Fruit fly (Drosophila melanogaster): ENCODE measurements around the gene Flad2.

dm6 chr2L:13373435-13374242 lies 38.7 kb upstream of the Flad2 start, which contains the start of the genes Bdp1 and CG6565:
- TF ChIP-seq h (GFP tag; optimal IDR thresholded peaks at IDR 0.05) = peak; percentile 98
- no peak for TF ChIP-seq usp (GFP tag; optimal IDR thresholded peaks at IDR 0.05)
- TF ChIP-seq Vsx2 (GFP tag; optimal IDR thresholded peaks at IDR 0.05; ENCODE audit: partially characterized antibody) = no peak
